Worm (Caenorhabditis elegans): Measurements from ENCODE around the gene H11E01.3.

DNA sequence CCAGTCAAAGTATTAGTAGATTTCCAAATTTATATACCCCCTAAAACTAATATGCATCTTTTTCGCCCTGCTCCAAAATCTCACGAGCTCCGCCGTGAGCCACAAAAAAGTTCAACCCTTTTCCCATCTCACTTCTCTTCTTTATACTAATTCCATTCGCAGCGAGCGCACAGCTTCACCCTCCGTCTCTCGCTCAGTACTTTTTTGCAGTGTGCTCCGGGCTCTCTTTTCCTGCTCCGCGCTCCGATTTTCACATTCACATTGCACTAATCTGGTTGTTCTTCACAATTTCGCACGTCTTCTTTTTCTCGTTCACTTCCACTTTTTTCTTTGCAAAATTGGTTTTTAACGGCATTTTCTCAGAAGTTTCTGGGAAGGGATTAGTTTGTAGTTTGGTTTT is 5.4 kb upstream of the H11E01.3 start:
- TF ChIP-seq attf-6 (GFP tag; IDR thresholded peaks at IDR 0.05) (no peak), dpl-1 (GFP tag; optimal IDR thresholded peaks at IDR 0.05) (no peak), let-526 (GFP tag; IDR thresholded peaks at IDR 0.05) (no peak), unc-62 (GFP tag; optimal IDR thresholded peaks at IDR 0.05) (no peak), F23B12.7 (tag; optimal IDR thresholded peaks at IDR 0.05; ENCODE audit: insufficient read depth) (no peak), F37B4.10 (GFP tag; IDR thresholded peaks at IDR 0.05) (no peak), lir-1 (GFP tag; conservative IDR thresholded peaks at IDR 0.05) (no peak), tlf-1 (GFP tag; optimal IDR thresholded peaks at IDR 0.05) (no peak), snpc-3.4 (tag; optimal IDR thresholded peaks at IDR 0.05) (no peak), ZK185.1 (tag; optimal IDR thresholded peaks at IDR 0.05; ENCODE audit: poor library complexity, severe bottlenecking) (no peak), F52B5.7 (tag; optimal IDR thresholded peaks at IDR 0.05) (no peak)

Measured in whole organism, young adult.